Worm (Caenorhabditis elegans) whole organism, L4 larva: ENCODE measurements around the gene rpl-15.

ENCODE experiments used
- F37D6.2 ChIP-seq: sonication (generic microtip); optimal IDR thresholded peaks from 2 replicates; lab custom pipeline; 2016; ENCODE audit warnings: mild to moderate bottlenecking, missing genetic modification characterization, missing compliant biosample characterization
- Y105C5A.15 ChIP-seq: fragments of 200-800 bp; sonication (Bioruptor generic); IDR thresholded peaks from 2 replicates; pipeline ENCODE4 v1.3.6; 2022; ENCODE audit warnings: missing genetic modification characterization, missing compliant biosample characterization
- Y75B8A.6 ChIP-seq: fragments of 200-800 bp; sonication (Bioruptor generic); IDR thresholded peaks from 2 replicates; pipeline ENCODE4 v1.3.6; 2022; ENCODE audit warnings: missing genetic modification reagents, missing genetic modification characterization, missing compliant biosample characterization
- ZK337.2 ChIP-seq: fragments of 200-800 bp; sonication (Bioruptor generic); IDR thresholded peaks from 2 replicates; pipeline ENCODE4 v1.3.6; 2022; ENCODE audit warnings: missing genetic modification reagents, missing genetic modification characterization, missing compliant biosample characterization
- ZK546.5 ChIP-seq, 2 experiments: sonication (generic microtip); optimal IDR thresholded peaks; 2 replicates each; lab custom pipeline; 2017; ENCODE audit warnings: missing biosample characterization in 2 of 2, missing genetic modification characterization in 2 of 2
- arid-1 ChIP-seq: fragments of 200-800 bp; sonication (Bioruptor generic); conservative IDR thresholded peaks from 2 replicates; pipeline ENCODE4 v1.3.6; 2022; ENCODE audit warnings: missing genetic modification reagents, missing genetic modification characterization, missing compliant biosample characterization
- ceh-28 ChIP-seq: fragments of 150-350 bp; optimal IDR thresholded peaks from 2 replicates; lab custom pipeline; 2014; ENCODE audit warnings: missing biosample characterization, missing genetic modification reagents, missing genetic modification characterization
- ceh-32 ChIP-seq: sonication (generic microtip); optimal IDR thresholded peaks from 2 replicates; lab custom pipeline; 2016; ENCODE audit warnings: mild to moderate bottlenecking, missing genetic modification characterization, missing compliant biosample characterization; ENCODE audit not compliant: poor library complexity
- ceh-62 ChIP-seq: sonication (generic microtip); optimal IDR thresholded peaks from 2 replicates; lab custom pipeline; 2017; ENCODE audit warnings: missing biosample characterization, missing genetic modification characterization
- ces-1 ChIP-seq: fragments of 150-350 bp; sonication (generic microtip); optimal IDR thresholded peaks from 4 replicates; lab custom pipeline; 2014; ENCODE audit warnings: missing biosample characterization, missing genetic modification reagents, missing genetic modification characterization
- daf-16 ChIP-seq, 3 experiments: sonication (generic microtip); optimal IDR thresholded peaks; 2 replicates each; lab custom pipeline; 2016 to 2017; ENCODE audit warnings: missing genetic modification characterization in 3 of 3, missing genetic modification reagents in 3 of 3, mild to moderate bottlenecking in 2 of 3, missing compliant biosample characterization in 2 of 3, missing biosample characterization in 1 of 3, moderate library complexity in 1 of 3
- daf-8 ChIP-seq: fragments of 200-800 bp; sonication (Bioruptor generic); IDR thresholded peaks from 2 replicates; pipeline ENCODE4 v1.3.6; 2022; ENCODE audit warnings: missing genetic modification characterization, missing compliant biosample characterization
- dmd-8 ChIP-seq: fragments of 200-800 bp; sonication (Bioruptor generic); IDR thresholded peaks from 2 replicates; pipeline ENCODE4 v1.3.6; 2022; ENCODE audit warnings: missing genetic modification characterization, missing compliant biosample characterization
- dpl-1 ChIP-seq: fragments of 150-350 bp; optimal IDR thresholded peaks from 2 replicates; lab custom pipeline; 2014; ENCODE audit warnings: missing biosample characterization, missing genetic modification reagents, missing genetic modification characterization
- duxl-1 ChIP-seq: sonication (generic microtip); optimal IDR thresholded peaks from 2 replicates; lab custom pipeline; 2016; ENCODE audit warnings: mild to moderate bottlenecking, missing genetic modification characterization, moderate library complexity, missing compliant biosample characterization; ENCODE audit not compliant: poor library complexity
- dve-1 ChIP-seq: sonication (generic microtip); optimal IDR thresholded peaks from 2 replicates; lab custom pipeline; 2017; ENCODE audit warnings: antibody characterized with exemption, mild to moderate bottlenecking, missing genetic modification characterization, missing compliant biosample characterization; ENCODE audit not compliant: insufficient read depth
- hif-1 ChIP-seq, 2 experiments: sonication (generic microtip); optimal IDR thresholded peaks; 2 replicates each; lab custom pipeline; 2016 to 2017; ENCODE audit warnings: missing compliant biosample characterization in 2 of 2, missing genetic modification characterization in 2 of 2, missing genetic modification reagents in 2 of 2, missing genotype in 2 of 2, mild to moderate bottlenecking in 1 of 2
- hmg-1.1 ChIP-seq: fragments of 200-800 bp; sonication (Bioruptor generic); IDR thresholded peaks from 2 replicates; pipeline ENCODE4 v1.3.6; 2022; ENCODE audit warnings: missing genetic modification reagents, missing genetic modification characterization, missing compliant biosample characterization
- jun-1 ChIP-seq: fragments of 150-350 bp; optimal IDR thresholded peaks from 2 replicates; lab custom pipeline; 2014; ENCODE audit warnings: missing biosample characterization, missing genetic modification reagents, missing genetic modification characterization
- lin-38 ChIP-seq: fragments of 200-800 bp; sonication (Bioruptor generic); IDR thresholded peaks from 2 replicates; pipeline ENCODE4 v1.3.6; 2022; ENCODE audit warnings: missing genetic modification reagents, missing genetic modification characterization, missing compliant biosample characterization
- lir-3 ChIP-seq: sonication (generic microtip); optimal IDR thresholded peaks from 2 replicates; lab custom pipeline; 2016; ENCODE audit warnings: mild to moderate bottlenecking, missing genetic modification characterization, missing compliant biosample characterization
- madf-5 ChIP-seq, 2 experiments: fragments of 200-800 bp; sonication (Bioruptor generic); IDR thresholded peaks; 2 replicates each; pipeline ENCODE4 v1.3.6; 2022; ENCODE audit warnings: missing compliant biosample characterization in 2 of 2, missing genetic modification characterization in 2 of 2
- mdt-29 ChIP-seq: fragments of 200-800 bp; sonication (Bioruptor generic); IDR thresholded peaks from 2 replicates; pipeline ENCODE4 v1.3.6; 2022; ENCODE audit warnings: missing genetic modification reagents, missing genetic modification characterization, missing compliant biosample characterization
- mep-1 ChIP-seq: fragments of 150-350 bp; sonication (generic microtip); optimal IDR thresholded peaks from 3 replicates; lab custom pipeline; 2014; ENCODE audit warnings: missing biosample characterization, missing genetic modification characterization
- mes-2 ChIP-seq: sonication (generic microtip); optimal IDR thresholded peaks from 2 replicates; lab custom pipeline; 2016; ENCODE audit warnings: missing genotype, mild to moderate bottlenecking, missing genetic modification characterization, missing compliant biosample characterization; ENCODE audit not compliant: poor library complexity, severe bottlenecking
- mxl-3 ChIP-seq: fragments of 200-800 bp; sonication (Bioruptor generic); optimal IDR thresholded peaks from 2 replicates; lab custom pipeline; 2018; ENCODE audit warnings: mild to moderate bottlenecking, missing genetic modification characterization, missing compliant biosample characterization
- nhr-10 ChIP-seq: fragments of 150-350 bp; optimal IDR thresholded peaks from 2 replicates; lab custom pipeline; 2014; ENCODE audit warnings: missing biosample characterization, missing genetic modification characterization
- nhr-102 ChIP-seq: sonication (generic microtip); optimal IDR thresholded peaks from 2 replicates; lab custom pipeline; 2016; ENCODE audit warnings: mild to moderate bottlenecking, missing genetic modification characterization, moderate library complexity, missing compliant biosample characterization
- nhr-237 ChIP-seq: sonication (generic microtip); optimal IDR thresholded peaks from 2 replicates; lab custom pipeline; 2017; ENCODE audit warnings: missing biosample characterization, missing genetic modification characterization
- nhr-28 ChIP-seq: fragments of 150-350 bp; optimal IDR thresholded peaks from 2 replicates; lab custom pipeline; 2014; ENCODE audit warnings: missing biosample characterization, missing genetic modification characterization
- nhr-41 ChIP-seq: fragments of 200-800 bp; sonication (Bioruptor generic); IDR thresholded peaks from 2 replicates; pipeline ENCODE4 v1.3.6; 2022; ENCODE audit warnings: missing genetic modification reagents, missing genetic modification characterization, missing compliant biosample characterization
- nhr-42 ChIP-seq: fragments of 200-800 bp; sonication (Bioruptor generic); IDR thresholded peaks from 2 replicates; pipeline ENCODE4 v1.3.6; 2022; ENCODE audit warnings: missing genetic modification characterization, missing compliant biosample characterization
- nhr-48 ChIP-seq: sonication (generic microtip); optimal IDR thresholded peaks from 2 replicates; lab custom pipeline; 2016; ENCODE audit warnings: mild to moderate bottlenecking, missing genetic modification characterization, missing compliant biosample characterization
- nhr-77 ChIP-seq: fragments of 150-350 bp; optimal IDR thresholded peaks from 2 replicates; lab custom pipeline; 2014; ENCODE audit warnings: missing biosample characterization, missing genetic modification characterization
- php-3 ChIP-seq: fragments of 200-800 bp; sonication (Bioruptor generic); IDR thresholded peaks from 2 replicates; pipeline ENCODE4 v1.3.6; 2022; ENCODE audit warnings: missing genetic modification reagents, missing genetic modification characterization, missing compliant biosample characterization
- rbr-2 ChIP-seq: sonication (generic microtip); optimal IDR thresholded peaks from 2 replicates; lab custom pipeline; 2016; ENCODE audit warnings: missing genotype, missing genetic modification characterization, missing compliant biosample characterization
- skn-1 ChIP-seq: fragments of 150-350 bp; optimal IDR thresholded peaks from 2 replicates; lab custom pipeline; 2014; ENCODE audit warnings: missing biosample characterization, missing genetic modification characterization
- spr-3 ChIP-seq: fragments of 200-800 bp; sonication (Bioruptor generic); optimal IDR thresholded peaks from 2 replicates; lab custom pipeline; 2018; ENCODE audit warnings: mild to moderate bottlenecking, missing genetic modification characterization, missing compliant biosample characterization
- tra-1 ChIP-seq: fragments of 200-800 bp; sonication (Bioruptor generic); IDR thresholded peaks from 2 replicates; pipeline ENCODE4 v1.3.6; 2022; ENCODE audit warnings: missing genetic modification reagents, missing genetic modification characterization, missing compliant biosample characterization
- unc-39 ChIP-seq: sonication (generic microtip); optimal IDR thresholded peaks from 2 replicates; lab custom pipeline; 2017; ENCODE audit warnings: missing biosample characterization, missing genetic modification characterization
- unc-62 ChIP-seq, 3 experiments: fragments of 150-350 bp in 1 of 3; sonication (generic microtip); optimal IDR thresholded peaks in 2 of 3; peaks in 1 of 3; 1 replicate in 1 of 3; 2 replicates in 2 of 3; lab custom pipeline; 2014 to 2017; ENCODE audit warnings: missing biosample characterization in 3 of 3, missing genetic modification characterization in 3 of 3, missing genetic modification reagents in 3 of 3, missing genotype in 1 of 3
- vab-7 ChIP-seq: fragments of 200-800 bp; sonication (Bioruptor generic); IDR thresholded peaks from 2 replicates; pipeline ENCODE4 v1.3.6; 2022; ENCODE audit warnings: missing genetic modification reagents, missing genetic modification characterization, missing compliant biosample characterization
- zag-1 ChIP-seq: fragments of 150-350 bp; optimal IDR thresholded peaks from 2 replicates; lab custom pipeline; 2014; ENCODE audit warnings: missing biosample characterization, missing genetic modification characterization
- zfp-2 ChIP-seq: sonication (generic microtip); optimal IDR thresholded peaks from 2 replicates; lab custom pipeline; 2016; ENCODE audit warnings: mild to moderate bottlenecking, missing genetic modification characterization, missing compliant biosample characterization
- zfp-3 ChIP-seq: fragments of 200-800 bp; sonication (Bioruptor generic); conservative IDR thresholded peaks from 2 replicates; pipeline ENCODE4 v1.3.6; 2022; ENCODE audit warnings: missing genetic modification reagents, missing genetic modification characterization, missing compliant biosample characterization
- zip-11 ChIP-seq: fragments of 200-800 bp; sonication (Bioruptor generic); IDR thresholded peaks from 2 replicates; pipeline ENCODE4 v1.3.6; 2022; ENCODE audit warnings: missing genetic modification characterization, missing compliant biosample characterization
- zip-2 ChIP-seq: fragments of 150-350 bp; optimal IDR thresholded peaks from 2 replicates; lab custom pipeline; 2014; ENCODE audit warnings: missing biosample characterization, missing genetic modification characterization

The rpl-15 gene

ce11 chrIV:654526-655440 lies at the start of gene rpl-15, which contains the start of gene K11H12.8 (continued):
- peak; percentile 96 for TF ChIP-seq nhr-10
- peak; percentile 99 for TF ChIP-seq madf-5 (GFP tag; IDR thresholded peaks at IDR 0.05; lab: Robert Waterston, UW)
- TF ChIP-seq ZK337.2 (GFP tag; lab: Robert Waterston, UW) = peak; percentile 98
- peak; percentile 100 for TF ChIP-seq tra-1 (GFP tag; lab: Robert Waterston, UW)
- peak; percentile 99 for TF ChIP-seq Y75B8A.6
- peak; percentile 100 for TF ChIP-seq rbr-2 (tag; lab: Kevin White, UChicago)
- peak; percentile 92 for TF ChIP-seq ces-1 (GFP tag; lab: Kevin White, UChicago)
- peak; percentile 97 for TF ChIP-seq jun-1 (tag; lab: Kevin White, UChicago)
- TF ChIP-seq duxl-1 (tag; lab: Kevin White, UChicago) = peak; percentile 98
- peak; percentile 97 for TF ChIP-seq Y105C5A.15
- TF ChIP-seq nhr-77 (tag; lab: Kevin White, UChicago) = peak; percentile 100
- peak; percentile 99 for TF ChIP-seq nhr-42
- peak; percentile 82 for TF ChIP-seq ceh-28
- TF ChIP-seq zip-2 (tag; lab: Kevin White, UChicago) = peak; percentile 93
- TF ChIP-seq unc-62 (GFP tag; optimal IDR thresholded peaks at IDR 0.05 in 1 of 2; lab: Kevin White, UChicago) = peak; percentile 54 to 100
- peak; percentile 39 for TF ChIP-seq unc-62 (tag; optimal IDR thresholded peaks at IDR 0.05; lab: Kevin White, UChicago)
- peak; percentile 99 for TF ChIP-seq nhr-28
- TF ChIP-seq ZK546.5 (tag; optimal IDR thresholded peaks at IDR 0.05; lab: Kevin White, UChicago) = peak in 1 of 2 experiments; percentile 89
- peak; percentile 84 for TF ChIP-seq lir-3 (tag; lab: Kevin White, UChicago)
- peak; percentile 99 for TF ChIP-seq arid-1 (GFP tag; lab: Robert Waterston, UW)
- TF ChIP-seq mdt-29 (GFP tag; lab: Robert Waterston, UW) = peak; percentile 97
- peak; percentile 98 for TF ChIP-seq nhr-41 (GFP tag; lab: Robert Waterston, UW)
- TF ChIP-seq zip-11 (GFP tag; lab: Robert Waterston, UW) = peak; percentile 70; the same call in 1 of the 2 replicates
- peak; percentile 97 for TF ChIP-seq nhr-48 (tag; lab: Kevin White, UChicago)
- peak; percentile 97 for TF ChIP-seq F37D6.2 (tag; lab: Kevin White, UChicago)
- peak; percentile 90 to 98 for TF ChIP-seq hif-1 (tag; optimal IDR thresholded peaks at IDR 0.05; lab: Kevin White, UChicago)
- TF ChIP-seq skn-1 (tag; lab: Kevin White, UChicago) = peak; percentile 92
- TF ChIP-seq lin-38 (GFP tag; lab: Robert Waterston, UW) = peak; percentile 99
- peak; percentile 99 for TF ChIP-seq vab-7
- TF ChIP-seq daf-16 (GFP tag; optimal IDR thresholded peaks at IDR 0.05; lab: Kevin White, UChicago) = peak; percentile 97 to 98
- peak; percentile 93 for TF ChIP-seq daf-16 (tag; optimal IDR thresholded peaks at IDR 0.05; lab: Kevin White, UChicago)
- peak; percentile 93 for TF ChIP-seq zfp-2 (tag; lab: Kevin White, UChicago)
- peak; percentile 99 for TF ChIP-seq hmg-1.1 (GFP tag; lab: Robert Waterston, UW)
- TF ChIP-seq php-3 (GFP tag; lab: Robert Waterston, UW) = peak; percentile 98
- TF ChIP-seq zfp-3 (GFP tag; lab: Robert Waterston, UW) = peak; percentile 100
- peak; percentile 90 for TF ChIP-seq ceh-32 (tag; lab: Kevin White, UChicago)
- TF ChIP-seq ceh-62 (tag; lab: Kevin White, UChicago) = peak; percentile 35
- peak; percentile 100 for TF ChIP-seq mes-2
- TF ChIP-seq dve-1 (tag; lab: Kevin White, UChicago) = peak; percentile 100
- TF ChIP-seq spr-3 (GFP tag; lab: Kevin White, UChicago) = peak; percentile 99
- peak; percentile 21 for TF ChIP-seq unc-39 (tag; lab: Kevin White, UChicago)
- TF ChIP-seq dpl-1 (GFP tag; lab: Kevin White, UChicago) = peak; percentile 98
- peak; percentile 93 for TF ChIP-seq dmd-8 (GFP tag; lab: Robert Waterston, UW)
- TF ChIP-seq mxl-3 (GFP tag; lab: Kevin White, UChicago) = peak; percentile 99
- TF ChIP-seq nhr-102 (tag; lab: Kevin White, UChicago) = peak; percentile 99
- peak; percentile 88 for TF ChIP-seq zag-1 (tag; lab: Kevin White, UChicago)
- 0 out of 2 replicates have a peak, but pooled peaks have one; percentile 44 for TF ChIP-seq daf-8 (GFP tag; lab: Robert Waterston, UW)
- peak; percentile 100 for TF ChIP-seq mep-1 (tag; lab: Kevin White, UChicago)
- TF ChIP-seq nhr-237 = peak; percentile 84
